Worm (Caenorhabditis elegans): Measurements from ENCODE around the gene sqv-6.

- no peak for TF ChIP-seq ceh-36 (tag; optimal IDR thresholded peaks at IDR 0.05)
- no peak for TF ChIP-seq hmbx-1 (tag; optimal IDR thresholded peaks at IDR 0.05)
- no peak for TF ChIP-seq tra-4 (tag; optimal IDR thresholded peaks at IDR 0.05)
- TF ChIP-seq B0310.2 (tag; optimal IDR thresholded peaks at IDR 0.05), result no peak
- TF ChIP-seq flt-1 (GFP tag; IDR thresholded peaks at IDR 0.05), result no peak
- no peak for TF ChIP-seq ama-1 (optimal IDR thresholded peaks at IDR 0.05)
- no peak for TF ChIP-seq hnd-1 (tag; optimal IDR thresholded peaks at IDR 0.05)
- no peak for TF ChIP-seq hmg-4 (GFP tag; optimal IDR thresholded peaks at IDR 0.05)
- no peak for TF ChIP-seq F13C5.2 (tag; optimal IDR thresholded peaks at IDR 0.05)
- TF ChIP-seq ceh-13 (GFP tag; optimal IDR thresholded peaks at IDR 0.05), result no peak
- no peak for TF ChIP-seq tbx-11 (GFP tag; IDR thresholded peaks at IDR 0.05)
Observed at ce11 chrV:990300-990699, 25.7 kb upstream of the sqv-6 start.
